Fruit fly (Drosophila melanogaster): ENCODE results near the gene Paics.
A peak's percentile ranks its signal among the peaks of the same experiment; 100 is the strongest.

dm6 chrX:12744026-12744688, 16.3 kb downstream of the Paics start, which contains the start of gene CG4004:
- TF ChIP-seq dac (GFP tag; optimal IDR thresholded peaks at IDR 0.05): no peak
- peak; percentile 26 for TF ChIP-seq Lpt (GFP tag; optimal IDR thresholded peaks at IDR 0.05)
- peak; percentile 83 for TF ChIP-seq eg (GFP tag; IDR thresholded peaks at IDR 0.05)
- TF ChIP-seq spab (GFP tag; optimal IDR thresholded peaks at IDR 0.05): peak; percentile 11
- TF ChIP-seq CG10631 (GFP tag; optimal IDR thresholded peaks at IDR 0.05): peak; percentile 20
- TF ChIP-seq CG6276 (GFP tag; optimal IDR thresholded peaks at IDR 0.05): peak; percentile 73
- no peak for TF ChIP-seq CG34406 (GFP tag; optimal IDR thresholded peaks at IDR 0.05)
- TF ChIP-seq CG11762 (GFP tag; optimal IDR thresholded peaks at IDR 0.05; ENCODE audit: insufficient read depth): no peak
- TF ChIP-seq Ets21C (GFP tag; optimal IDR thresholded peaks at IDR 0.05): no peak
- no peak for TF ChIP-seq Eip93F (GFP tag; optimal IDR thresholded peaks at IDR 0.05)
- no peak for TF ChIP-seq Hr39 (GFP tag; optimal IDR thresholded peaks at IDR 0.05)

Measured in whole organism, prepupa.